Fruit fly (Drosophila melanogaster) whole organism, larva: ENCODE results near the gene RpS8.

Experiments used
- noc ChIP-seq: fragments of 200-800 bp; sonication (Bioruptor generic); optimal IDR thresholded peaks from 3 replicates; lab custom pipeline; 2019; ENCODE audit warnings: missing biosample characterization, mild to moderate bottlenecking, missing genetic modification characterization, moderate library complexity

RpS8 gene

dm6 chr3R:29899635-29900034 is 38.3 kb downstream of the RpS8 start:
- TF ChIP-seq noc (tag; lab: Kevin White, UChicago): no peak

- no peak for TF ChIP-seq noc (tag; lab: Kevin White, UChicago)
Observed at dm6 chr3R:29903775-29904356, 42.5 kb downstream of the RpS8 start, which contains the start of gene CG15517. Gene CG15517, minus strand, starts transcription at chr3R:29903825.

DNA sequence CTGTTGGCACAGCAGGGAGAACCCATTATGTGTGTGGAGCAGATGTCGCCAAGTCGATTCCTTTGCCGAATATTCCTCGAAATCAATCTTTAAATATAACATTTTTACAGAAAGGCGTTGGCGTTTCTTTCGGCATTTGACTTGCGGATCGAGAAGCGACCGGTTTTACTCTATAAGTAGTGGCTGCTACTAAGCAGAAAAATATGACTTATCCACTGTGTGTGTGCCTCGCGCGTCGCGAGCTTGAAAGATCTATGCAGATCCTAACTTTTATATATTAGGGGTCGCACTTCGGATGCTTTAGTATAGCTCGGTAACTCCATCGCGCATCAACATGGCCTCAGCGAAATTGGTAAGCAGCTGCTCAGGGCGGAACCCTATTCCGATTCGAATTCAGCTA is 43.8 kb downstream of the RpS8 start, which contains the start of gene CG15515:
TSS of gene CG15515 (plus strand) at position 301 of the 400 bp plus-strand sequence.
- TF ChIP-seq noc (tag; lab: Kevin White, UChicago): no peak

- no peak for TF ChIP-seq noc (tag; lab: Kevin White, UChicago)
Observed at dm6 chr3R:29907601-29908175, 46.3 kb downstream of the RpS8 start, which contains the start of gene CG31036. Gene CG31036, plus strand, starts transcription at chr3R:29908107.
